Worm (Caenorhabditis elegans) whole organism, midembryonic: ENCODE results near the gene F57A8.7.

Source experiments
- T22C8.4 ChIP-seq: fragments of 200-800 bp; sonication (Bioruptor generic); IDR thresholded peaks from 2 replicates; pipeline ENCODE4 v1.3.6; 2022; ENCODE audit warnings: missing genetic modification characterization, missing compliant biosample characterization
- cog-1 ChIP-seq: sonication (generic microtip); optimal IDR thresholded peaks from 2 replicates; lab custom pipeline; 2016; ENCODE audit warnings: missing genetic modification characterization, missing compliant biosample characterization
- flt-1 ChIP-seq: fragments of 200-800 bp; sonication (Bioruptor generic); IDR thresholded peaks from 2 replicates; pipeline ENCODE4 v1.3.6; 2022; ENCODE audit warnings: missing genetic modification characterization, missing compliant biosample characterization
- klf-2 ChIP-seq: fragments of 200-800 bp; sonication (Bioruptor generic); conservative IDR thresholded peaks from 2 replicates; pipeline ENCODE4 v1.3.6; 2022; ENCODE audit warnings: missing genetic modification reagents, missing genetic modification characterization, missing compliant biosample characterization
- med-1 ChIP-seq: sonication (generic microtip); optimal IDR thresholded peaks from 2 replicates; lab custom pipeline; 2017; ENCODE audit warnings: missing genetic modification characterization, mild to moderate bottlenecking, missing compliant biosample characterization, antibody characterized with exemption, missing genetic modification reagents; ENCODE audit not compliant: insufficient read depth
- ref-1 ChIP-seq: fragments of 200-800 bp; sonication (Bioruptor generic); conservative IDR thresholded peaks from 2 replicates; pipeline ENCODE4 v1.3.6; 2022; ENCODE audit warnings: missing genetic modification reagents, missing genetic modification characterization, missing compliant biosample characterization
- tab-1 ChIP-seq: fragments of 200-800 bp; sonication (Bioruptor generic); IDR thresholded peaks from 2 replicates; pipeline ENCODE4 v1.3.6; 2022; ENCODE audit warnings: missing genetic modification characterization, missing compliant biosample characterization
- ztf-23 ChIP-seq: fragments of 200-800 bp; sonication (Bioruptor generic); IDR thresholded peaks from 2 replicates; pipeline ENCODE4 v1.3.6; 2022; ENCODE audit warnings: missing genetic modification reagents, missing genetic modification characterization, missing compliant biosample characterization
- ztf-29 ChIP-seq: fragments of 200-800 bp; sonication (Bioruptor generic); IDR thresholded peaks from 2 replicates; pipeline ENCODE4 v1.3.6; 2022; ENCODE audit warnings: missing genetic modification reagents, missing genetic modification characterization, missing compliant biosample characterization

The F57A8.7 gene

DNA sequence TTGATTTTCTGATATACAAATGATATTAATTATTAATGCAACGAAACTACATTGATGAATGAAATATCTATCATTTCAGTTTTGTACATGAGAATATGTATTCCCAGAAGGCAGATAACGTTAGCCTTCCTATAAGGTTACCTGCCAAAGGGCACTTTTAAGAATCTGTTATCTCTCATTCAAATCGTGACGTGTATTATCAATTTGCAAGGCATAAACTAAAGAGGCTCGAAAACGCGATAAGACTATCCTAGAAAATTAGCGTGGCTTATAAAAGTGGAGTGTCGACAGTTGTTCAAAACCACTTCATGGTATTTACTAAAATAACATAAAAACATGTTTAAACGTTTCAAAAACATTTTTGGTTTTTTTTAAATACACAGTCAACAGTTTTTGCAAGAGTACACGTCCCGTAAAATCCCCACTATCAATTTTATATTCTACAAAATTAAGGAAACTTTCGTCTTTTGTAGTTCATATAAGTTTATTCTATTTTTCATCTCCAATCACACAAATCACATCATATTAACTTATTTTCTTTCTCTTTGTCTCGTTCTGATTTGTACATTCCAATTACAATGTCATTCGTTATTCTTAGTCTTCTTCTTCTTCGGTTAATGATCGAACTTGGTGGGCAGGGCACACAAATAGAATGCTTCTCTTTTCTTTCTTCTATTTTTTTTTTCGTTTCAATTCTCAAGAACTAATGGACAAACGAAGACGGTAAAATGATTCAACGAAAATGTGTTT is 49.4 kb downstream of the F57A8.7 start, which contains the start of gene C08B6.10:
Gene C08B6.10 (plus strand): TSS at position 700 of the 750 bp plus-strand sequence.
- no peak for TF ChIP-seq ref-1 (GFP tag; lab: Robert Waterston, UW)
- TF ChIP-seq T22C8.4 (GFP tag; lab: Robert Waterston, UW): no peak
- TF ChIP-seq tab-1 (GFP tag; lab: Robert Waterston, UW): no peak
- TF ChIP-seq ztf-23 (GFP tag; lab: Robert Waterston, UW): no peak
- no peak for TF ChIP-seq med-1 (GFP tag; lab: Kevin White, UChicago)
- TF ChIP-seq cog-1 (tag; lab: Kevin White, UChicago): no peak
- TF ChIP-seq klf-2 (GFP tag; lab: Robert Waterston, UW): no peak
- no peak for TF ChIP-seq ztf-29 (GFP tag; lab: Robert Waterston, UW)
- TF ChIP-seq flt-1: no peak
